Fruit fly (Drosophila melanogaster): ENCODE results near the gene Flad1.

Flad1 gene

dm6 chrX:12905901-12906689 is 2.8 kb upstream of the Flad1 start, which contains the start of gene CG4404:
CG4404 (minus strand) TSS chrX:12906018.
- TF ChIP-seq Vsx2 (GFP tag; optimal IDR thresholded peaks at IDR 0.05; ENCODE audit: partially characterized antibody) (no peak), lola (GFP tag; optimal IDR thresholded peaks at IDR 0.05) (no peak), HLH106 (tag; optimal IDR thresholded peaks at IDR 0.05) (no peak), Myc (optimal IDR thresholded peaks at IDR 0.05) (no peak), Mio (GFP tag; optimal IDR thresholded peaks at IDR 0.05) (no peak), Jra (GFP tag; optimal IDR thresholded peaks at IDR 0.05) (no peak), fru (GFP tag; optimal IDR thresholded peaks at IDR 0.05) (no peak), GATAd (GFP tag; optimal IDR thresholded peaks at IDR 0.05) (no peak), CG9705 (GFP tag; optimal IDR thresholded peaks at IDR 0.05) (no peak), Hr78 (GFP tag; optimal IDR thresholded peaks at IDR 0.05) (no peak), Hnf4 (GFP tag; optimal IDR thresholded peaks at IDR 0.05) (no peak), dmrt93B (GFP tag; optimal IDR thresholded peaks at IDR 0.05) (no peak), Sp1 (GFP tag; optimal IDR thresholded peaks at IDR 0.05) (no peak), brk (GFP tag; optimal IDR thresholded peaks at IDR 0.05) (no peak), br (GFP tag; optimal IDR thresholded peaks at IDR 0.05) (no peak), OdsH (GFP tag; optimal IDR thresholded peaks at IDR 0.05) (no peak), Dfd (GFP tag; optimal IDR thresholded peaks at IDR 0.05) (no peak), tai (GFP tag; optimal IDR thresholded peaks at IDR 0.05) (no peak), Dif (GFP tag; optimal IDR thresholded peaks at IDR 0.05; ENCODE audit: partially characterized antibody) (no peak), Hr83 (GFP tag; optimal IDR thresholded peaks at IDR 0.05; ENCODE audit: poor library complexity, severe bottlenecking) (no peak)

- TF ChIP-seq h (GFP tag; optimal IDR thresholded peaks at IDR 0.05) (peak; percentile 7), foxo (GFP tag; optimal IDR thresholded peaks at IDR 0.05) (peak in 1 of 2 experiments; percentile 8), GATAd (GFP tag; optimal IDR thresholded peaks at IDR 0.05) (no peak)
Observed at dm6 chrX:12905014-12905900, 1.9 kb upstream of the Flad1 start.

dm6 chrX:12900718-12901442 is 2.4 kb downstream of the Flad1 start, which contains the start of gene Coq8:
Coq8 (minus strand) TSS chrX:12901114.
- TF ChIP-seq psq (GFP tag; optimal IDR thresholded peaks at IDR 0.05), result no peak
- TF ChIP-seq Myc (optimal IDR thresholded peaks at IDR 0.05), result peak; percentile 91
- peak; percentile 87 for TF ChIP-seq woc (GFP tag; optimal IDR thresholded peaks at IDR 0.05)

dm6 chrX:12898569-12898968 is 4.7 kb downstream of the Flad1 start, which contains the start of gene CG32650:
CG32650 (minus strand) TSS chrX:12898669.
- TF ChIP-seq N (GFP tag; optimal IDR thresholded peaks at IDR 0.05) (no peak), psq (GFP tag; optimal IDR thresholded peaks at IDR 0.05) (no peak), Jra (GFP tag; optimal IDR thresholded peaks at IDR 0.05) (no peak), GATAd (GFP tag; optimal IDR thresholded peaks at IDR 0.05) (no peak), lola (GFP tag; optimal IDR thresholded peaks at IDR 0.05) (no peak), Hnf4 (GFP tag; optimal IDR thresholded peaks at IDR 0.05) (no peak), pan (optimal IDR thresholded peaks at IDR 0.05) (no peak)

dm6 chrX:12897150-12897549 is 6.2 kb downstream of the Flad1 start, which contains the start of gene Pde9:
Pde9 (minus strand) TSS chrX:12897327.
- TF ChIP-seq Dif (GFP tag; optimal IDR thresholded peaks at IDR 0.05; ENCODE audit: partially characterized antibody) (no peak), sv (GFP tag; optimal IDR thresholded peaks at IDR 0.05) (no peak), dmrt93B (GFP tag; optimal IDR thresholded peaks at IDR 0.05) (no peak), dl (GFP tag; optimal IDR thresholded peaks at IDR 0.05; ENCODE audit: insufficient read depth in 1 of 2, partially characterized antibody in 2 of 2) (no peak), ey (GFP tag; optimal IDR thresholded peaks at IDR 0.05) (no peak), h (GFP tag; optimal IDR thresholded peaks at IDR 0.05) (peak; percentile 6), Jra (GFP tag; optimal IDR thresholded peaks at IDR 0.05) (no peak), HLH106 (tag; optimal IDR thresholded peaks at IDR 0.05) (no peak), lola (GFP tag; optimal IDR thresholded peaks at IDR 0.05) (no peak), Dfd (GFP tag; optimal IDR thresholded peaks at IDR 0.05) (no peak), CrebA (GFP tag; optimal IDR thresholded peaks at IDR 0.05; ENCODE audit: borderline replicate concordance) (no peak), Abd-B (GFP tag; optimal IDR thresholded peaks at IDR 0.05) (no peak), Hr78 (GFP tag; optimal IDR thresholded peaks at IDR 0.05) (no peak), Rel (GFP tag; optimal IDR thresholded peaks at IDR 0.05) (no peak), Rel (tag; optimal IDR thresholded peaks at IDR 0.05) (peak; percentile 15), pan (optimal IDR thresholded peaks at IDR 0.05) (no peak), CG32264 (GFP tag; optimal IDR thresholded peaks at IDR 0.05) (no peak), sage (GFP tag; optimal IDR thresholded peaks at IDR 0.05) (no peak)
